Fruit fly (Drosophila melanogaster): ENCODE data around the gene Rnf146.

The Rnf146 gene

DNA sequence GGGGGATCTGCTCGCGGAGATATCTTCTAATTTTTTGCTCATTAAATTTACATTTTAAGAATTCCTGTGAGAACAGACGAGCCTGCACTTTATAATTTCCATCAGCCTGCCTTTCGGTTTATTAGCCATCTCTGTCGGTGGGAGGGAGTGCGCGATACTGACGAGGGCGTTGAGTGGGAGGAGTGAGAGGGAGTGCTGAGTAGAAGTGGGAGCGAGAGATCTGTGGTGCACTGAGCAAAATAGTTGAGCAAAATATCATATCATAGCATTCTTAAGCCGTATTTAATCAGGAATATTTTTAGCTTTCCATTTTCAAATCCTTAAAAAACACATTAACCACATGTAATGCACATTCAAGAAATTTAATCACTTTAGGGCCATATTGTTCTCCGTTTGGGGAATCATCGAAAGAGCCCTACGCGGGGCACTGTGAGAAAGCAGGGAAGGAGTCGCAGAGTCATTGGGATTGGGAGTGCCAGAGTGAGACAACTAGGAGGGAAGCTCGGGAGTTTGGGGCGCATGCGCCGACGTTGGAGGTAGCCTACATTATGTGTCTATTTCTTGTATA lies 22.5 kb upstream of the Rnf146 start:
- TF ChIP-seq CG32006 (GFP tag; optimal IDR thresholded peaks at IDR 0.05) (peak; percentile 4), CG6163 (GFP tag; IDR thresholded peaks at IDR 0.05) (0 out of 3 replicates have a peak, but pooled peaks have one; percentile 32), Gug (GFP tag; IDR thresholded peaks at IDR 0.05) (no peak), salr (GFP tag; optimal IDR thresholded peaks at IDR 0.05) (no peak), Ets21C (GFP tag; optimal IDR thresholded peaks at IDR 0.05) (no peak)

DNA sequence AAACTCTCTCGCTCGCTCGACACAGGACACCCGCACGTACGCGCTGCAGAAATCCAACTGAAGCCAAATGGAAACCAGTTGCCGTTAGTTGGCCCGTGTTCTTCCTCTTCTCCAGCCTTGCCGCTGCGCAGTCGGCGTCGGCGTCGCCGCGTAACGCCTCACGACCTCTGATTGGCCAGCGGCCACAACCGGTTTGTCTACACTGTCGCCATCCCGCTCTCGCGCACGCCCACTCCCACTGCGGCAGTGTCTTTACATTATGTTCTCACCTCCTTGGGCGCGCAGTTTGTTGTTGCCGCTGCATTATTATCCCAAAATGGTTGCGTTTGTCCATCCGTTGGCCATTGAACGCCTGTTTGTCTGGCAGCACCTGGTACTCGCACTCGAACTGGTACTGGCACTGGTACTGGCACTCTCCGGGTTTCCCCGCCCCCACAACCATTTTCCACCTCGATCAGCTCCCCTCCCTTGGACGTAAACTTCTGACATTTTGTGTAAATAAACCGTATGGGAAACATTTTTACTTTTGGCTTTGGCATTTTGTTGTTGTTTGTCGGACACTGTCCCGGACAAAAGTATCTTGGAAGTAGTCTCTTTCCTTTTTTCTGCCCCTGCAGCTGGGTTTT lies 21.1 kb upstream of the Rnf146 start, which contains the start of gene tey:
tey (minus strand) TSS at position 500 of the 626 bp plus-strand sequence.
- no peak for TF ChIP-seq vri (GFP tag; optimal IDR thresholded peaks at IDR 0.05)
- TF ChIP-seq achi (GFP tag; optimal IDR thresholded peaks at IDR 0.05): no peak
- no peak for TF ChIP-seq dsx (GFP tag; optimal IDR thresholded peaks at IDR 0.05; ENCODE audit: poor library complexity, severe bottlenecking)
- peak; percentile 42 for TF ChIP-seq fkh (GFP tag; optimal IDR thresholded peaks at IDR 0.05)
- TF ChIP-seq Sox102F (GFP tag; optimal IDR thresholded peaks at IDR 0.05): no peak
- no peak for TF ChIP-seq CG3032 (tag; optimal IDR thresholded peaks at IDR 0.05)
- no peak for TF ChIP-seq CG34406 (GFP tag; optimal IDR thresholded peaks at IDR 0.05)
- TF ChIP-seq cyc (GFP tag; optimal IDR thresholded peaks at IDR 0.05): no peak
- no peak for TF ChIP-seq eg (GFP tag; IDR thresholded peaks at IDR 0.05)
- TF ChIP-seq CG11762 (GFP tag; optimal IDR thresholded peaks at IDR 0.05; ENCODE audit: insufficient read depth): no peak
- TF ChIP-seq Met (GFP tag; optimal IDR thresholded peaks at IDR 0.05): no peak
- TF ChIP-seq CG6792 (GFP tag; optimal IDR thresholded peaks at IDR 0.05): no peak
- no peak for TF ChIP-seq Hr39 (GFP tag; optimal IDR thresholded peaks at IDR 0.05)
- no peak for TF ChIP-seq fd59A (GFP tag; optimal IDR thresholded peaks at IDR 0.05)
- peak; percentile 43 for TF ChIP-seq Eip78C (GFP tag)
- no peak for TF ChIP-seq Blimp-1 (GFP tag; optimal IDR thresholded peaks at IDR 0.05)
- TF ChIP-seq fd85E (GFP tag; optimal IDR thresholded peaks at IDR 0.05): no peak
- TF ChIP-seq Eip75B (GFP tag; optimal IDR thresholded peaks at IDR 0.05): no peak
- no peak for TF ChIP-seq spab (GFP tag; optimal IDR thresholded peaks at IDR 0.05)
- TF ChIP-seq CG32006 (GFP tag; optimal IDR thresholded peaks at IDR 0.05): no peak
- no peak for TF ChIP-seq lz (GFP tag; optimal IDR thresholded peaks at IDR 0.05)
- TF ChIP-seq CG7368 (GFP tag; optimal IDR thresholded peaks at IDR 0.05): no peak
- TF ChIP-seq Lpt (GFP tag; optimal IDR thresholded peaks at IDR 0.05): no peak
- peak; percentile 32; the same call in 1 of the 3 replicates for TF ChIP-seq CG6163 (GFP tag; IDR thresholded peaks at IDR 0.05)
- TF ChIP-seq CG10669 (GFP tag; optimal IDR thresholded peaks at IDR 0.05): no peak
- no peak for TF ChIP-seq CG11902 (GFP tag; optimal IDR thresholded peaks at IDR 0.05)
- TF ChIP-seq dac (GFP tag; optimal IDR thresholded peaks at IDR 0.05): no peak
- peak; percentile 7 for TF ChIP-seq esn (GFP tag; optimal IDR thresholded peaks at IDR 0.05)
- TF ChIP-seq ss (GFP tag; optimal IDR thresholded peaks at IDR 0.05): peak in 1 of 2 experiments; percentile 10
- no peak for TF ChIP-seq topi (GFP tag; optimal IDR thresholded peaks at IDR 0.05)
- no peak for TF ChIP-seq CG11294 (GFP tag; IDR thresholded peaks at IDR 0.05)

DNA sequence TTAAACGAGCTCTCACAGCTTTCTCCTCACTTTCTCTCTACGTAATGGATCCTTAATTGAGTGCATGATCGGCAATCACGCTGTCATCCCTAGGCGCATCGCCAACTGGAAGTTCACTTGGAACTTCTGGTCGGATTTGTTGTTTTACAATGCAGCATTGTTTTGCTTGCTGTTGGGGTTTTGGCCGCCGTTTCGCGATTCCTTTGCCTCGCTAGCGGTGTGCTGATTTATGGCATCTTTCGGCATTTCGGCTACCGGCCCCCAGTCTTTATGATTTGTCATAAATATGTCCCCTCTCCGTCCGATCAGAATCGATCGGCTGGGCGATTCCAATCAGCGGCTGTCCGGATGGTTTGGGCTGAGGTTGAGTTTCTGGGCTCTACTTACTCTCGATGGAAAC lies 20.3 kb upstream of the Rnf146 start:
- TF ChIP-seq salr (GFP tag; optimal IDR thresholded peaks at IDR 0.05): no peak
- no peak for TF ChIP-seq CG10631 (GFP tag; optimal IDR thresholded peaks at IDR 0.05)
- TF ChIP-seq acj6 (GFP tag; optimal IDR thresholded peaks at IDR 0.05): no peak
- no peak for TF ChIP-seq Eip78C (GFP tag)
- TF ChIP-seq ss (GFP tag; optimal IDR thresholded peaks at IDR 0.05): no peak
- TF ChIP-seq CG8119 (GFP tag; IDR thresholded peaks at IDR 0.05): no peak
- no peak for TF ChIP-seq achi (GFP tag; optimal IDR thresholded peaks at IDR 0.05)
- TF ChIP-seq Smox (GFP tag; optimal IDR thresholded peaks at IDR 0.05): no peak
